Worm (Caenorhabditis elegans): ENCODE measurements around the gene ttll-11.

ttll-11 gene

ce11 chrIV:8697436-8697835, at the start of gene ttll-11:
ttll-11 (plus strand) TSS chrIV:8697736.
- TF ChIP-seq sea-1 (GFP tag; conservative IDR thresholded peaks at IDR 0.05) (no peak), hmg-4 (GFP tag; optimal IDR thresholded peaks at IDR 0.05) (no peak), flt-1 (GFP tag; IDR thresholded peaks at IDR 0.05) (no peak), tra-4 (tag; optimal IDR thresholded peaks at IDR 0.05) (no peak), B0310.2 (tag; optimal IDR thresholded peaks at IDR 0.05) (no peak), ama-1 (optimal IDR thresholded peaks at IDR 0.05) (no peak), aly-1 (tag; optimal IDR thresholded peaks at IDR 0.05) (no peak), hnd-1 (tag; optimal IDR thresholded peaks at IDR 0.05) (no peak), ceh-13 (GFP tag; optimal IDR thresholded peaks at IDR 0.05) (no peak), hmbx-1 (tag; optimal IDR thresholded peaks at IDR 0.05) (no peak), tbx-37 (GFP tag; conservative IDR thresholded peaks at IDR 0.05) (no peak), tbx-11 (GFP tag; IDR thresholded peaks at IDR 0.05) (no peak), F13C5.2 (tag; optimal IDR thresholded peaks at IDR 0.05) (no peak), pes-1 (GFP tag; IDR thresholded peaks at IDR 0.05) (no peak), ets-7 (tag; optimal IDR thresholded peaks at IDR 0.05) (no peak), scrt-1 (GFP tag; IDR thresholded peaks at IDR 0.05) (no peak), ceh-36 (tag; optimal IDR thresholded peaks at IDR 0.05) (no peak)

- TF ChIP-seq tbx-11 (GFP tag; IDR thresholded peaks at IDR 0.05): no peak
- no peak for TF ChIP-seq tbx-37 (GFP tag; conservative IDR thresholded peaks at IDR 0.05)
- TF ChIP-seq tra-4 (tag; optimal IDR thresholded peaks at IDR 0.05): no peak
- no peak for TF ChIP-seq ceh-36 (tag; optimal IDR thresholded peaks at IDR 0.05)
- no peak for TF ChIP-seq B0310.2 (tag; optimal IDR thresholded peaks at IDR 0.05)
- no peak for TF ChIP-seq ets-7 (tag; optimal IDR thresholded peaks at IDR 0.05)
- TF ChIP-seq ceh-13 (GFP tag; optimal IDR thresholded peaks at IDR 0.05): no peak
- no peak for TF ChIP-seq scrt-1 (GFP tag; IDR thresholded peaks at IDR 0.05)
- TF ChIP-seq hmbx-1 (tag; optimal IDR thresholded peaks at IDR 0.05): no peak
- no peak for TF ChIP-seq aly-1 (tag; optimal IDR thresholded peaks at IDR 0.05)
- no peak for TF ChIP-seq flt-1 (GFP tag; IDR thresholded peaks at IDR 0.05)
- no peak for TF ChIP-seq hmg-4 (GFP tag; optimal IDR thresholded peaks at IDR 0.05)
- TF ChIP-seq sea-1 (GFP tag; conservative IDR thresholded peaks at IDR 0.05): no peak
Observed at ce11 chrIV:8648502-8648901, 49.0 kb upstream of the ttll-11 start, which contains the start of gene cyp-33E1. cyp-33E1 (minus strand) TSS chrIV:8648602.

ce11 chrIV:8650696-8651095, 46.8 kb upstream of the ttll-11 start, which contains the start of gene C49C8.2:
C49C8.2 (plus strand) TSS chrIV:8651088.
- TF ChIP-seq hmbx-1 (tag; optimal IDR thresholded peaks at IDR 0.05): no peak
- TF ChIP-seq hnd-1 (tag; optimal IDR thresholded peaks at IDR 0.05): no peak
- no peak for TF ChIP-seq sea-1 (GFP tag; conservative IDR thresholded peaks at IDR 0.05)

ce11 chrIV:8651835-8652234, 45.7 kb upstream of the ttll-11 start, which contains the start of gene C49C8.8:
C49C8.8 (plus strand) TSS chrIV:8652135.
- TF ChIP-seq hmg-4 (GFP tag; optimal IDR thresholded peaks at IDR 0.05) (no peak), ama-1 (optimal IDR thresholded peaks at IDR 0.05) (no peak), tbx-37 (GFP tag; conservative IDR thresholded peaks at IDR 0.05) (no peak), F13C5.2 (tag; optimal IDR thresholded peaks at IDR 0.05) (no peak), scrt-1 (GFP tag; IDR thresholded peaks at IDR 0.05) (no peak), tbx-11 (GFP tag; IDR thresholded peaks at IDR 0.05) (no peak), sea-1 (GFP tag; conservative IDR thresholded peaks at IDR 0.05) (no peak), tra-4 (tag; optimal IDR thresholded peaks at IDR 0.05) (no peak), hmbx-1 (tag; optimal IDR thresholded peaks at IDR 0.05) (no peak), flt-1 (GFP tag; IDR thresholded peaks at IDR 0.05) (no peak), aly-1 (tag; optimal IDR thresholded peaks at IDR 0.05) (no peak)

- TF ChIP-seq ets-7 (tag; optimal IDR thresholded peaks at IDR 0.05) (no peak), hnd-1 (tag; optimal IDR thresholded peaks at IDR 0.05) (no peak), flt-1 (GFP tag; IDR thresholded peaks at IDR 0.05) (no peak), ceh-13 (GFP tag; optimal IDR thresholded peaks at IDR 0.05) (no peak), B0310.2 (tag; optimal IDR thresholded peaks at IDR 0.05) (no peak), ama-1 (optimal IDR thresholded peaks at IDR 0.05) (no peak), sea-1 (GFP tag; conservative IDR thresholded peaks at IDR 0.05) (no peak), pes-1 (GFP tag; IDR thresholded peaks at IDR 0.05) (no peak), tbx-11 (GFP tag; IDR thresholded peaks at IDR 0.05) (no peak), F13C5.2 (tag; optimal IDR thresholded peaks at IDR 0.05) (no peak), ceh-36 (tag; optimal IDR thresholded peaks at IDR 0.05) (no peak), scrt-1 (GFP tag; IDR thresholded peaks at IDR 0.05) (no peak), aly-1 (tag; optimal IDR thresholded peaks at IDR 0.05) (no peak)
Observed at ce11 chrIV:8653592-8653991, 43.9 kb upstream of the ttll-11 start, which contains the start of gene C49C8.5. C49C8.5 (minus strand) TSS chrIV:8653664.

ce11 chrIV:8654115-8654628, 43.4 kb upstream of the ttll-11 start, which contains the start of gene C49C8.1:
C49C8.1 (plus strand) TSS chrIV:8654578.
- no peak for TF ChIP-seq scrt-1 (GFP tag; IDR thresholded peaks at IDR 0.05)
- no peak for TF ChIP-seq aly-1 (tag; optimal IDR thresholded peaks at IDR 0.05)
- TF ChIP-seq ama-1 (optimal IDR thresholded peaks at IDR 0.05): no peak
- TF ChIP-seq tra-4 (tag; optimal IDR thresholded peaks at IDR 0.05): no peak

ce11 chrIV:8658122-8658521, 39.4 kb upstream of the ttll-11 start, which contains the start of gene C49C8.6:
C49C8.6 (minus strand) TSS chrIV:8658222.
- no peak for TF ChIP-seq ets-7 (tag; optimal IDR thresholded peaks at IDR 0.05)
- no peak for TF ChIP-seq ama-1 (optimal IDR thresholded peaks at IDR 0.05)
- no peak for TF ChIP-seq scrt-1 (GFP tag; IDR thresholded peaks at IDR 0.05)
- TF ChIP-seq aly-1 (tag; optimal IDR thresholded peaks at IDR 0.05): no peak
- no peak for TF ChIP-seq flt-1 (GFP tag; IDR thresholded peaks at IDR 0.05)
- no peak for TF ChIP-seq tbx-37 (GFP tag; conservative IDR thresholded peaks at IDR 0.05)
- TF ChIP-seq ceh-36 (tag; optimal IDR thresholded peaks at IDR 0.05): no peak
- no peak for TF ChIP-seq hmbx-1 (tag; optimal IDR thresholded peaks at IDR 0.05)
- no peak for TF ChIP-seq tbx-11 (GFP tag; IDR thresholded peaks at IDR 0.05)
- no peak for TF ChIP-seq pes-1 (GFP tag; IDR thresholded peaks at IDR 0.05)
- TF ChIP-seq F13C5.2 (tag; optimal IDR thresholded peaks at IDR 0.05): no peak
- no peak for TF ChIP-seq ceh-13 (GFP tag; optimal IDR thresholded peaks at IDR 0.05)
- TF ChIP-seq hnd-1 (tag; optimal IDR thresholded peaks at IDR 0.05): no peak
- no peak for TF ChIP-seq tra-4 (tag; optimal IDR thresholded peaks at IDR 0.05)
- no peak for TF ChIP-seq B0310.2 (tag; optimal IDR thresholded peaks at IDR 0.05)
- no peak for TF ChIP-seq hmg-4 (GFP tag; optimal IDR thresholded peaks at IDR 0.05)
- no peak for TF ChIP-seq sea-1 (GFP tag; conservative IDR thresholded peaks at IDR 0.05)

All from whole organism, early embryonic.